Fruit fly (Drosophila melanogaster) whole organism, embryonic: ENCODE data around the gene CG8176.

Experiments
- ATbp ChIP-seq: fragments of 200-800 bp; sonication (Bioruptor generic); optimal IDR thresholded peaks from 2 replicates; lab custom pipeline; 2017; ENCODE audit warnings: missing biosample characterization, mild to moderate bottlenecking, missing genetic modification characterization, missing genetic modification reagents
- Antp ChIP-seq: fragments of 200-800 bp; sonication (Bioruptor generic); optimal IDR thresholded peaks from 3 replicates; lab custom pipeline; 2016; ENCODE audit warnings: missing biosample characterization, missing genetic modification characterization
- Bdp1 ChIP-seq: fragments of 200-800 bp; sonication (Bioruptor generic); optimal IDR thresholded peaks from 3 replicates; lab custom pipeline; 2016; ENCODE audit warnings: missing biosample characterization, missing genetic modification characterization
- CG10209 ChIP-seq: fragments of 200-800 bp; sonication (Bioruptor generic); optimal IDR thresholded peaks from 3 replicates; lab custom pipeline; 2017; ENCODE audit warnings: missing biosample characterization, mild to moderate bottlenecking, missing genetic modification characterization, missing genetic modification reagents
- CG10565 ChIP-seq: fragments of 200-800 bp; sonication (Bioruptor generic); optimal IDR thresholded peaks from 3 replicates; lab custom pipeline; 2016; ENCODE audit warnings: missing biosample characterization, mild to moderate bottlenecking, missing genetic modification characterization
- CG12071 ChIP-seq: fragments of 200-800 bp; sonication (Bioruptor generic); optimal IDR thresholded peaks from 3 replicates; lab custom pipeline; 2018; ENCODE audit warnings: missing biosample characterization, mild to moderate bottlenecking, missing genetic modification characterization
- CG12219 ChIP-seq: fragments of 200-800 bp; sonication (Bioruptor generic); optimal IDR thresholded peaks from 3 replicates; lab custom pipeline; 2018; ENCODE audit warnings: missing biosample characterization, mild to moderate bottlenecking, missing genetic modification characterization
- CG13296 ChIP-seq: fragments of 200-800 bp; sonication (Bioruptor generic); optimal IDR thresholded peaks from 3 replicates; lab custom pipeline; 2018; ENCODE audit warnings: missing biosample characterization, mild to moderate bottlenecking, missing genetic modification characterization
- CG14710 ChIP-seq: fragments of 200-800 bp; sonication (Bioruptor generic); optimal IDR thresholded peaks from 3 replicates; lab custom pipeline; 2019; ENCODE audit warnings: missing biosample characterization, mild to moderate bottlenecking, missing genetic modification characterization, moderate library complexity
- CG18011 ChIP-seq: fragments of 200-800 bp; sonication (Bioruptor generic); optimal IDR thresholded peaks from 2 replicates; lab custom pipeline; 2017; ENCODE audit warnings: missing biosample characterization, missing genetic modification characterization, mild to moderate bottlenecking, moderate library complexity, missing genotype
- CG2678 ChIP-seq: fragments of 200-800 bp; sonication (Bioruptor generic); optimal IDR thresholded peaks from 3 replicates; lab custom pipeline; 2019; ENCODE audit warnings: missing biosample characterization, mild to moderate bottlenecking, missing genetic modification characterization, moderate library complexity
- CG30020 ChIP-seq: fragments of 200-800 bp; optimal IDR thresholded peaks from 2 replicates; lab custom pipeline; 2019; ENCODE audit warnings: missing biosample characterization, mild to moderate bottlenecking, missing genetic modification characterization, moderate library complexity
- CG3163 ChIP-seq: fragments of 200-800 bp; sonication (Bioruptor generic); optimal IDR thresholded peaks from 3 replicates; lab custom pipeline; 2016; ENCODE audit warnings: missing biosample characterization, missing genetic modification characterization
- CG3281 ChIP-seq: fragments of 200-800 bp; sonication (Bioruptor generic); optimal IDR thresholded peaks from 3 replicates; lab custom pipeline; 2017; ENCODE audit warnings: missing biosample characterization, mild to moderate bottlenecking, missing genetic modification characterization
- CG33213 ChIP-seq: fragments of 200-800 bp; sonication (Bioruptor generic); optimal IDR thresholded peaks from 3 replicates; lab custom pipeline; 2016; ENCODE audit warnings: missing biosample characterization, missing genetic modification characterization
- CG6689 ChIP-seq: fragments of 200-800 bp; sonication (Bioruptor generic); IDR thresholded peaks from 2 replicates; pipeline ENCODE4 v1.3.6; 2022; ENCODE audit warnings: missing biosample characterization, missing genetic modification characterization
- CG6765 ChIP-seq: fragments of 200-800 bp; sonication (Bioruptor generic); optimal IDR thresholded peaks from 3 replicates; lab custom pipeline; 2017; ENCODE audit warnings: missing biosample characterization, mild to moderate bottlenecking, missing genetic modification characterization
- CG7357 ChIP-seq: fragments of 200-800 bp; sonication (Bioruptor generic); IDR thresholded peaks from 3 replicates; pipeline ENCODE4 v1.3.6; 2022; ENCODE audit warnings: missing biosample characterization, missing genetic modification characterization
- CG9932 ChIP-seq: fragments of 200-800 bp; sonication (Bioruptor generic); IDR thresholded peaks from 2 replicates; pipeline ENCODE4 v1.3.6; 2022; ENCODE audit warnings: missing biosample characterization, missing genetic modification characterization
- CrebB ChIP-seq: fragments of 200-800 bp; sonication (Bioruptor generic); optimal IDR thresholded peaks from 3 replicates; lab custom pipeline; 2018; ENCODE audit warnings: missing biosample characterization, mild to moderate bottlenecking, missing genetic modification characterization
- Dip2 ChIP-seq: fragments of 200-800 bp; sonication (Bioruptor generic); IDR thresholded peaks from 2 replicates; pipeline ENCODE4 v1.3.6; 2022; ENCODE audit warnings: missing biosample characterization, missing genetic modification characterization
- Doc3 ChIP-seq: fragments of 200-800 bp; sonication (Bioruptor generic); IDR thresholded peaks from 3 replicates; pipeline ENCODE4 v1.3.6; 2022; ENCODE audit warnings: missing biosample characterization, missing genetic modification characterization; ENCODE audit not compliant: partially characterized antibody
- E2f2 ChIP-seq: fragments of 200-800 bp; sonication (Bioruptor generic); IDR thresholded peaks from 2 replicates; pipeline ENCODE4 v1.3.6; 2022; ENCODE audit warnings: missing biosample characterization, missing genetic modification characterization
- Hey ChIP-seq: fragments of 200-800 bp; sonication (Bioruptor generic); optimal IDR thresholded peaks from 3 replicates; lab custom pipeline; 2018; ENCODE audit warnings: missing biosample characterization, mild to moderate bottlenecking, missing genetic modification characterization
- Hr51 ChIP-seq, 2 experiments: fragments of 200-800 bp; sonication (Bioruptor generic); optimal IDR thresholded peaks; 2 replicates in 1 of 2; 3 replicates in 1 of 2; lab custom pipeline; 2016 to 2018; ENCODE audit warnings: missing biosample characterization in 2 of 2, missing genetic modification characterization in 2 of 2, mild to moderate bottlenecking in 1 of 2, moderate library complexity in 1 of 2
- Lhr ChIP-seq: fragments of 200-800 bp; sonication (Bioruptor generic); optimal IDR thresholded peaks from 3 replicates; lab custom pipeline; 2017; ENCODE audit warnings: mild to moderate bottlenecking, missing biosample characterization, missing genetic modification reagents, missing genetic modification characterization
- Lim3 ChIP-seq: fragments of 200-800 bp; sonication (Bioruptor generic); IDR thresholded peaks from 2 replicates; pipeline ENCODE4 v1.3.6; 2022; ENCODE audit warnings: missing biosample characterization, missing genetic modification characterization
- Meics ChIP-seq: fragments of 200-800 bp; sonication (Bioruptor generic); optimal IDR thresholded peaks from 2 replicates; lab custom pipeline; 2017; ENCODE audit warnings: missing biosample characterization, mild to moderate bottlenecking, missing genetic modification characterization
- NC2β ChIP-seq: fragments of 200-800 bp; sonication (Bioruptor generic); optimal IDR thresholded peaks from 2 replicates; lab custom pipeline; 2016; ENCODE audit warnings: missing biosample characterization, missing genetic modification characterization
- Opbp ChIP-seq: fragments of 200-800 bp; sonication (Bioruptor generic); IDR thresholded peaks from 3 replicates; pipeline ENCODE4 v1.3.6; 2022; ENCODE audit warnings: missing biosample characterization, missing genetic modification characterization; ENCODE audit not compliant: partially characterized antibody
- Scr ChIP-seq: fragments of 200-800 bp; sonication (Bioruptor generic); IDR thresholded peaks from 2 replicates; pipeline ENCODE4 v1.3.6; 2022; ENCODE audit warnings: missing biosample characterization, missing genetic modification characterization; ENCODE audit not compliant: partially characterized antibody
- Side ChIP-seq: fragments of 200-800 bp; sonication (Bioruptor generic); optimal IDR thresholded peaks from 2 replicates; lab custom pipeline; 2016; ENCODE audit warnings: missing biosample characterization, missing genetic modification characterization
- YL-1 ChIP-seq: fragments of 200-800 bp; sonication (Bioruptor generic); optimal IDR thresholded peaks from 3 replicates; lab custom pipeline; 2017; ENCODE audit warnings: missing biosample characterization, mild to moderate bottlenecking, missing genetic modification characterization
- crc ChIP-seq: fragments of 200-800 bp; sonication (Bioruptor generic); optimal IDR thresholded peaks from 2 replicates; lab custom pipeline; 2016; ENCODE audit warnings: missing biosample characterization, missing genetic modification characterization
- cwo ChIP-seq: fragments of 200-800 bp; sonication (Bioruptor generic); optimal IDR thresholded peaks from 3 replicates; lab custom pipeline; 2017; ENCODE audit warnings: missing biosample characterization, missing genetic modification characterization, mild to moderate bottlenecking, moderate library complexity, missing genetic modification reagents
- eyg ChIP-seq: fragments of 200-800 bp; sonication (Bioruptor generic); optimal IDR thresholded peaks from 3 replicates; lab custom pipeline; 2016; ENCODE audit warnings: missing biosample characterization, missing genetic modification characterization
- gcm ChIP-seq: fragments of 200-800 bp; sonication (Bioruptor generic); optimal IDR thresholded peaks from 2 replicates; lab custom pipeline; 2019; ENCODE audit warnings: missing biosample characterization, mild to moderate bottlenecking, missing genetic modification characterization, moderate library complexity
- grn ChIP-seq: fragments of 200-800 bp; sonication (Bioruptor generic); optimal IDR thresholded peaks from 3 replicates; lab custom pipeline; 2017; ENCODE audit warnings: missing biosample characterization, missing genetic modification characterization
- gsb ChIP-seq: fragments of 200-800 bp; sonication (Bioruptor generic); IDR thresholded peaks from 2 replicates; pipeline ENCODE4 v1.3.6; 2022; ENCODE audit warnings: missing biosample characterization, missing genetic modification characterization
- lilli ChIP-seq: fragments of 200-800 bp; sonication (Bioruptor generic); optimal IDR thresholded peaks from 3 replicates; lab custom pipeline; 2016; ENCODE audit warnings: missing biosample characterization, missing genetic modification characterization
- pzg ChIP-seq: fragments of 200-800 bp; sonication (Bioruptor generic); optimal IDR thresholded peaks from 3 replicates; lab custom pipeline; 2018; ENCODE audit warnings: missing biosample characterization, mild to moderate bottlenecking, missing genetic modification characterization, moderate library complexity
- stwl ChIP-seq: fragments of 200-800 bp; sonication (Bioruptor generic); optimal IDR thresholded peaks from 3 replicates; lab custom pipeline; 2018; ENCODE audit warnings: missing biosample characterization, mild to moderate bottlenecking, missing genetic modification characterization, moderate library complexity
- tll ChIP-seq, 2 experiments: fragments of 200-800 bp in 1 of 2; fragments of >200 bp in 1 of 2; sonication (Bioruptor generic) in 1 of 2; optimal IDR thresholded peaks; 2 replicates each; lab custom pipeline; 2017 to 2019; ENCODE audit warnings: missing biosample characterization in 2 of 2, missing genetic modification characterization in 2 of 2, mild to moderate bottlenecking in 1 of 2, moderate library complexity in 1 of 2
- trh ChIP-seq: fragments of 200-800 bp; sonication (Bioruptor generic); optimal IDR thresholded peaks from 2 replicates; lab custom pipeline; 2016; ENCODE audit warnings: missing biosample characterization, missing genetic modification characterization
- twi ChIP-seq: fragments of 200-800 bp; optimal IDR thresholded peaks from 2 replicates; lab custom pipeline; 2019; ENCODE audit warnings: missing biosample characterization, mild to moderate bottlenecking, missing genetic modification characterization, moderate library complexity
- zen ChIP-seq: fragments of 200-800 bp; sonication (Bioruptor generic); optimal IDR thresholded peaks from 3 replicates; lab custom pipeline; 2018; ENCODE audit warnings: missing biosample characterization, mild to moderate bottlenecking, missing genetic modification characterization, moderate library complexity
- zf30C ChIP-seq: fragments of 200-800 bp; sonication (Bioruptor generic); optimal IDR thresholded peaks from 3 replicates; lab custom pipeline; 2018; ENCODE audit warnings: missing biosample characterization, mild to moderate bottlenecking, missing genetic modification characterization

The CG8176 gene

dm6 chr3R:9551013-9551658, 35.3 kb downstream of the CG8176 start (continued):
- TF ChIP-seq ATbp = peak; percentile 24
- no peak for TF ChIP-seq Lim3 (GFP tag; lab: Robert Waterston, UW)
- TF ChIP-seq CG13296 (GFP tag; lab: Kevin White, UChicago) = peak; percentile 80
- TF ChIP-seq crc (GFP tag; lab: Kevin White, UChicago) = no peak
- TF ChIP-seq Doc3 = no peak
- peak; percentile 84 for TF ChIP-seq CG12071
- TF ChIP-seq Opbp = no peak
- peak; percentile 0 for TF ChIP-seq zf30C (GFP tag; lab: Kevin White, UChicago)
- no peak for TF ChIP-seq Lhr (GFP tag; lab: Kevin White, UChicago)

- no peak for TF ChIP-seq CG3281
- no peak for TF ChIP-seq grn
- no peak for TF ChIP-seq CG2678 (tag; lab: Kevin White, UChicago)
- no peak for TF ChIP-seq ATbp
- TF ChIP-seq Side (GFP tag; lab: Kevin White, UChicago) = no peak
- no peak for TF ChIP-seq Meics (GFP tag; lab: Kevin White, UChicago)
- TF ChIP-seq Antp = no peak
- no peak for TF ChIP-seq eyg (GFP tag; lab: Kevin White, UChicago)
- TF ChIP-seq CG6689 (GFP tag; lab: Robert Waterston, UW) = no peak
- TF ChIP-seq cwo (GFP tag; lab: Kevin White, UChicago) = no peak
- peak; percentile 36 for TF ChIP-seq CG30020 (tag; lab: Kevin White, UChicago)
- TF ChIP-seq lilli (GFP tag; lab: Kevin White, UChicago) = no peak
- no peak for TF ChIP-seq zen (tag; lab: Kevin White, UChicago)
- no peak for TF ChIP-seq tll (GFP tag; optimal IDR thresholded peaks at IDR 0.05; lab: Kevin White, UChicago)
- TF ChIP-seq CG10209 = no peak
- peak; percentile 30 for TF ChIP-seq YL-1 (GFP tag; lab: Kevin White, UChicago)
- TF ChIP-seq trh (GFP tag; lab: Kevin White, UChicago) = no peak
- no peak for TF ChIP-seq Scr (GFP tag; lab: Robert Waterston, UW)
- TF ChIP-seq stwl (tag; lab: Kevin White, UChicago) = peak; percentile 8
- TF ChIP-seq CrebB (tag; lab: Kevin White, UChicago) = no peak
- TF ChIP-seq gsb (GFP tag; lab: Robert Waterston, UW) = no peak
- TF ChIP-seq CG3163 (GFP tag; lab: Kevin White, UChicago) = no peak
- TF ChIP-seq CG10565 (GFP tag; lab: Kevin White, UChicago) = no peak
- TF ChIP-seq CG33213 (GFP tag; lab: Kevin White, UChicago) = no peak
- no peak for TF ChIP-seq gcm (GFP tag; lab: Kevin White, UChicago)
- no peak for TF ChIP-seq CG7357 (GFP tag; lab: Robert Waterston, UW)
- no peak for TF ChIP-seq Dip2 (GFP tag; lab: Robert Waterston, UW)
- TF ChIP-seq Bdp1 = no peak
- peak; percentile 73 for TF ChIP-seq CG14710 (tag; lab: Kevin White, UChicago)
- TF ChIP-seq CG12219 (GFP tag; lab: Kevin White, UChicago) = no peak
- TF ChIP-seq Hey (tag; lab: Kevin White, UChicago) = no peak
- no peak for TF ChIP-seq CG9932
- no peak for TF ChIP-seq CG6765 (GFP tag; lab: Kevin White, UChicago)
- no peak for TF ChIP-seq Hr51 (GFP tag; optimal IDR thresholded peaks at IDR 0.05; lab: Kevin White, UChicago)
- TF ChIP-seq NC2β = no peak
- TF ChIP-seq CG18011 (GFP tag; lab: Kevin White, UChicago) = no peak
- TF ChIP-seq twi = no peak
- TF ChIP-seq pzg (GFP tag; lab: Kevin White, UChicago) = peak; percentile 56
- no peak for TF ChIP-seq E2f2
These were observed 36.0 kb downstream of the CG8176 start, which contains the start of the genes mura and RnpS1 for dm6 chr3R:9551659-9552435. mura (minus strand) TSS chr3R:9551806. RnpS1 (plus strand) TSS chr3R:9552034.
